Fruit fly (Drosophila melanogaster) whole organism, embryonic: ENCODE data around the gene dlg1.
A peak's percentile ranks its signal among the peaks of the same experiment; 100 is the strongest.

Experiments
- Antp ChIP-seq: fragments of 200-800 bp; sonication (Bioruptor generic); optimal IDR thresholded peaks from 3 replicates; lab custom pipeline; 2016; ENCODE audit warnings: missing biosample characterization, missing genetic modification characterization
- CG10321 ChIP-seq: fragments of 200-800 bp; sonication (Bioruptor generic); IDR thresholded peaks from 2 replicates; pipeline ENCODE4 v1.3.6; 2022; ENCODE audit warnings: missing biosample characterization, missing genetic modification characterization
- CG11093 ChIP-seq: fragments of 200-800 bp; sonication (Bioruptor generic); IDR thresholded peaks from 3 replicates; pipeline ENCODE4 v1.3.6; 2022; ENCODE audit warnings: missing biosample characterization, missing genetic modification characterization
- CG11723 ChIP-seq: fragments of 200-800 bp; sonication (Bioruptor generic); optimal IDR thresholded peaks from 2 replicates; lab custom pipeline; 2017; ENCODE audit warnings: missing biosample characterization, mild to moderate bottlenecking, missing genetic modification characterization
- CG12769 ChIP-seq: fragments of 200-800 bp; sonication (Bioruptor generic); optimal IDR thresholded peaks from 2 replicates; lab custom pipeline; 2019; ENCODE audit warnings: missing biosample characterization, mild to moderate bottlenecking, missing genetic modification characterization, moderate library complexity
- CG13624 ChIP-seq: fragments of 200-800 bp; sonication (Bioruptor generic); optimal IDR thresholded peaks from 2 replicates; lab custom pipeline; 2016; ENCODE audit warnings: missing biosample characterization, missing genetic modification characterization
- CG14014 ChIP-seq: fragments of 200-800 bp; sonication (Bioruptor generic); IDR thresholded peaks from 2 replicates; pipeline ENCODE4 v1.3.6; 2022; ENCODE audit warnings: missing biosample characterization, missing genetic modification characterization
- CG17186 ChIP-seq: fragments of 200-800 bp; sonication (Bioruptor generic); optimal IDR thresholded peaks from 3 replicates; lab custom pipeline; 2017; ENCODE audit warnings: missing biosample characterization, missing genetic modification reagents, missing genetic modification characterization
- CG32532 ChIP-seq: fragments of 200-800 bp; sonication (Bioruptor generic); IDR thresholded peaks from 2 replicates; pipeline ENCODE4 v1.3.6; 2022; ENCODE audit warnings: missing biosample characterization, missing genetic modification characterization
- CG3726 ChIP-seq: fragments of 200-800 bp; sonication (Bioruptor generic); IDR thresholded peaks from 3 replicates; pipeline ENCODE4, ENCODE4 v1.3.6; 2022; ENCODE audit warnings: missing biosample characterization, missing genetic modification characterization
- CG9437 ChIP-seq: fragments of 200-800 bp; sonication (Bioruptor generic); optimal IDR thresholded peaks from 2 replicates; lab custom pipeline; 2018; ENCODE audit warnings: missing biosample characterization, mild to moderate bottlenecking, missing genetic modification characterization
- CTCF ChIP-seq: fragments of 200-800 bp; sonication (Bioruptor generic); optimal IDR thresholded peaks from 2 replicates; lab custom pipeline; 2017; ENCODE audit warnings: missing biosample characterization, mild to moderate bottlenecking, missing genetic modification characterization, moderate library complexity
- Camta ChIP-seq: fragments of 200-800 bp; sonication (Bioruptor generic); optimal IDR thresholded peaks from 2 replicates; lab custom pipeline; 2016; ENCODE audit warnings: missing biosample characterization, missing genetic modification characterization
- Drgx ChIP-seq: fragments of 200-800 bp; sonication (Bioruptor generic); IDR thresholded peaks from 2 replicates; pipeline ENCODE4 v1.3.6; 2022; ENCODE audit warnings: missing biosample characterization, missing genetic modification characterization
- Ets97D ChIP-seq: fragments of 200-800 bp; sonication (Bioruptor generic); optimal IDR thresholded peaks from 3 replicates; lab custom pipeline; 2016; ENCODE audit warnings: missing biosample characterization, missing genetic modification characterization
- Gsc ChIP-seq: fragments of 200-800 bp; sonication (Bioruptor generic); IDR thresholded peaks from 2 replicates; pipeline ENCODE4 v1.3.6; 2022; ENCODE audit warnings: missing biosample characterization, missing genetic modification characterization
- HLH3B ChIP-seq: fragments of 200-800 bp; sonication (Bioruptor generic); IDR thresholded peaks from 2 replicates; pipeline ENCODE4 v1.3.6; 2022; ENCODE audit warnings: missing biosample characterization, missing genetic modification characterization
- Med ChIP-seq: fragments of 200-800 bp; sonication (Bioruptor generic); peaks from one replicate; lab custom pipeline; 2016; ENCODE audit warnings: missing biosample characterization, missing genetic modification characterization, mild to moderate bottlenecking, inconsistent platforms, moderate library complexity
- NC2β ChIP-seq: fragments of 200-800 bp; sonication (Bioruptor generic); optimal IDR thresholded peaks from 2 replicates; lab custom pipeline; 2016; ENCODE audit warnings: missing biosample characterization, missing genetic modification characterization
- NfI ChIP-seq: fragments of 200-800 bp; sonication (Bioruptor generic); optimal IDR thresholded peaks from 3 replicates; lab custom pipeline; 2018; ENCODE audit warnings: missing biosample characterization, mild to moderate bottlenecking, missing genetic modification characterization, moderate library complexity
- Oli ChIP-seq: fragments of 200-800 bp; sonication (Bioruptor generic); optimal IDR thresholded peaks from 2 replicates; lab custom pipeline; 2018; ENCODE audit warnings: missing biosample characterization, mild to moderate bottlenecking, missing genetic modification characterization, moderate library complexity
- Pdp1 ChIP-seq, 2 experiments: fragments of 200-800 bp; sonication (Bioruptor generic); optimal IDR thresholded peaks; 3 replicates each; lab custom pipeline; 2016; ENCODE audit warnings: missing biosample characterization in 2 of 2, missing genetic modification characterization in 2 of 2, mild to moderate bottlenecking in 1 of 2, moderate library complexity in 1 of 2
- Xrp1 ChIP-seq: fragments of 200-800 bp; sonication (Bioruptor generic); IDR thresholded peaks from 2 replicates; pipeline ENCODE4 v1.3.6; 2022; ENCODE audit warnings: missing biosample characterization, missing genetic modification characterization
- YL-1 ChIP-seq: fragments of 200-800 bp; sonication (Bioruptor generic); optimal IDR thresholded peaks from 3 replicates; lab custom pipeline; 2017; ENCODE audit warnings: missing biosample characterization, mild to moderate bottlenecking, missing genetic modification characterization
- ase ChIP-seq: fragments of 200-800 bp; sonication (Bioruptor generic); IDR thresholded peaks from 3 replicates; pipeline ENCODE4 v1.3.6; 2022; ENCODE audit warnings: missing biosample characterization, missing genetic modification characterization
- bbx ChIP-seq: fragments of 200-800 bp; sonication (Bioruptor generic); IDR thresholded peaks from 2 replicates; pipeline ENCODE4 v1.3.6; 2022; ENCODE audit warnings: missing biosample characterization, missing genetic modification characterization; ENCODE audit not compliant: partially characterized antibody
- bowl ChIP-seq: fragments of 200-800 bp; sonication (Bioruptor generic); IDR thresholded peaks from 2 replicates; pipeline ENCODE4 v1.3.6; 2022; ENCODE audit warnings: missing biosample characterization, missing genetic modification characterization
- cg ChIP-seq: fragments of 200-800 bp; sonication (Bioruptor generic); optimal IDR thresholded peaks from 3 replicates; lab custom pipeline; 2019; ENCODE audit warnings: missing biosample characterization, mild to moderate bottlenecking, missing genetic modification characterization, moderate library complexity
- chinmo ChIP-seq: fragments of 200-800 bp; sonication (Bioruptor generic); IDR thresholded peaks from 4 replicates; pipeline ENCODE4 v1.3.6; 2022; ENCODE audit warnings: missing biosample characterization, missing genetic modification characterization; ENCODE audit not compliant: partially characterized antibody
- ci ChIP-seq: fragments of 200-800 bp; sonication (Bioruptor generic); IDR thresholded peaks from 3 replicates; pipeline ENCODE4 v1.3.6; 2022; ENCODE audit warnings: missing biosample characterization, missing genetic modification characterization
- crol ChIP-seq: fragments of 200-800 bp; sonication (Bioruptor generic); IDR thresholded peaks from 2 replicates; pipeline ENCODE4 v1.3.6; 2022; ENCODE audit warnings: missing biosample characterization, missing genetic modification characterization
- dpn ChIP-seq, 2 experiments: fragments of 200-800 bp; sonication (Bioruptor generic); optimal IDR thresholded peaks; 3 replicates each; lab custom pipeline; 2016; ENCODE audit warnings: missing biosample characterization in 2 of 2, missing genetic modification characterization in 2 of 2
- dysf ChIP-seq: fragments of 200-800 bp; sonication (Bioruptor generic); IDR thresholded peaks from 3 replicates; pipeline ENCODE4 v1.3.6; 2022; ENCODE audit warnings: missing biosample characterization, missing genetic modification characterization
- en ChIP-seq: fragments of 200-800 bp; sonication (Bioruptor generic); optimal IDR thresholded peaks from 2 replicates; lab custom pipeline; 2016; ENCODE audit warnings: missing biosample characterization, missing genetic modification characterization
- exex ChIP-seq: fragments of 200-800 bp; sonication (Bioruptor generic); optimal IDR thresholded peaks from 4 replicates; lab custom pipeline; 2018; ENCODE audit warnings: missing biosample characterization, mild to moderate bottlenecking, missing genetic modification characterization, moderate library complexity
- fd3F ChIP-seq: fragments of 200-800 bp; sonication (Bioruptor generic); optimal IDR thresholded peaks from 2 replicates; lab custom pipeline; 2018; ENCODE audit warnings: missing biosample characterization, mild to moderate bottlenecking, missing genetic modification characterization, moderate library complexity
- gem ChIP-seq: fragments of 200-800 bp; sonication (Bioruptor generic); optimal IDR thresholded peaks from 2 replicates; lab custom pipeline; 2019; ENCODE audit warnings: missing biosample characterization, mild to moderate bottlenecking, missing genetic modification characterization, moderate library complexity
- grau ChIP-seq: fragments of 200-800 bp; optimal IDR thresholded peaks from 3 replicates; lab custom pipeline; 2019; ENCODE audit warnings: missing biosample characterization, mild to moderate bottlenecking, missing genetic modification characterization, moderate library complexity
- jumu ChIP-seq: fragments of 200-800 bp; sonication (Bioruptor generic); optimal IDR thresholded peaks from 3 replicates; lab custom pipeline; 2016; ENCODE audit warnings: missing biosample characterization, missing genetic modification characterization
- klu ChIP-seq: fragments of 200-800 bp; sonication (Bioruptor generic); IDR thresholded peaks from 2 replicates; pipeline ENCODE4 v1.3.6; 2022; ENCODE audit warnings: missing biosample characterization, missing genetic modification characterization
- lbe ChIP-seq: fragments of 200-800 bp; sonication (Bioruptor generic); optimal IDR thresholded peaks from 2 replicates; lab custom pipeline; 2016; ENCODE audit warnings: missing biosample characterization, mild to moderate bottlenecking, missing genetic modification characterization
- lov ChIP-seq, 2 experiments: fragments of 200-800 bp in 1 of 2; fragments of >200 bp in 1 of 2; sonication (Bioruptor generic) in 1 of 2; IDR thresholded peaks in 1 of 2; optimal IDR thresholded peaks in 1 of 2; 2 replicates in 1 of 2; 3 replicates in 1 of 2; pipeline versions ENCODE4 v1.3.6 to Lab custom; 2017 to 2022; ENCODE audit warnings: missing biosample characterization in 1 of 2, missing genetic modification characterization in 1 of 2
- mirr ChIP-seq: fragments of 200-800 bp; sonication (Bioruptor generic); optimal IDR thresholded peaks from 3 replicates; lab custom pipeline; 2018; ENCODE audit warnings: missing biosample characterization, mild to moderate bottlenecking, missing genetic modification characterization
- prd ChIP-seq, 3 experiments: fragments of >200 bp in 2 of 3; fragments of 200-800 bp in 1 of 3; sonication (Bioruptor generic) in 1 of 3; optimal IDR thresholded peaks in 2 of 3; IDR thresholded peaks in 1 of 3; 2 replicates in 2 of 3; 3 replicates in 1 of 3; pipeline versions ENCODE4 v1.3.6 to Lab custom; 2017 to 2022; ENCODE audit warnings: missing biosample characterization in 1 of 3, missing genetic modification characterization in 1 of 3
- row ChIP-seq: fragments of 200-800 bp; sonication (Bioruptor generic); IDR thresholded peaks from 3 replicates; pipeline ENCODE4 v1.3.6; 2022; ENCODE audit warnings: missing biosample characterization, missing genetic modification characterization
- sisA ChIP-seq: fragments of 200-800 bp; sonication (Bioruptor generic); IDR thresholded peaks from 2 replicates; pipeline ENCODE4 v1.3.6; 2022; ENCODE audit warnings: missing biosample characterization, missing genetic modification characterization
- stwl ChIP-seq: fragments of 200-800 bp; sonication (Bioruptor generic); optimal IDR thresholded peaks from 3 replicates; lab custom pipeline; 2018; ENCODE audit warnings: missing biosample characterization, mild to moderate bottlenecking, missing genetic modification characterization, moderate library complexity
- sug ChIP-seq: fragments of 200-800 bp; optimal IDR thresholded peaks from 2 replicates; lab custom pipeline; 2019; ENCODE audit warnings: missing biosample characterization, mild to moderate bottlenecking, missing genetic modification characterization, moderate library complexity
- tgo ChIP-seq: fragments of 200-800 bp; sonication (Bioruptor generic); IDR thresholded peaks from 3 replicates; pipeline ENCODE4 v1.3.6; 2022; ENCODE audit warnings: missing biosample characterization, missing genetic modification characterization
- tx ChIP-seq: fragments of 200-800 bp; sonication (Bioruptor generic); optimal IDR thresholded peaks from 2 replicates; lab custom pipeline; 2016; ENCODE audit warnings: missing biosample characterization, missing genetic modification characterization

dlg1 gene

dm6 chrX:11342168-11342567 is 27.3 kb upstream of the dlg1 start:
- TF ChIP-seq CG32532 (GFP tag; lab: Robert Waterston, UW) (0 out of 2 replicates have a peak, but pooled peaks have one; percentile 5), Pdp1 (GFP tag; optimal IDR thresholded peaks at IDR 0.05; lab: Kevin White, UChicago) (peak in 1 of 2 experiments; percentile 14), row (peak; percentile 48), chinmo (GFP tag; lab: Robert Waterston, UW) (0 out of 4 replicates have a peak, but pooled peaks have one; percentile 9), en (GFP tag; lab: Kevin White, UChicago) (no peak), YL-1 (GFP tag; lab: Kevin White, UChicago) (no peak), Camta (GFP tag; lab: Kevin White, UChicago) (no peak), crol (GFP tag; lab: Robert Waterston, UW) (peak; percentile 77), sisA (GFP tag; lab: Robert Waterston, UW) (no peak), dysf (GFP tag; lab: Robert Waterston, UW) (peak; percentile 27; the same call in 1 of the 3 replicates), grau (tag; lab: Kevin White, UChicago) (peak; percentile 72), tgo (GFP tag; lab: Robert Waterston, UW) (0 out of 3 replicates have a peak, but pooled peaks have one; percentile 13), Drgx (GFP tag; lab: Robert Waterston, UW) (0 out of 2 replicates have a peak, but pooled peaks have one; percentile 14), CG12769 (tag; lab: Kevin White, UChicago) (peak; percentile 20)

- no peak for TF ChIP-seq CG3726
- no peak for TF ChIP-seq tx (GFP tag; lab: Kevin White, UChicago)
- TF ChIP-seq sug (tag; lab: Kevin White, UChicago): peak; percentile 42
- no peak for TF ChIP-seq CG11723 (GFP tag; lab: Kevin White, UChicago)
- TF ChIP-seq Ets97D (GFP tag; lab: Kevin White, UChicago): no peak
- no peak for TF ChIP-seq bbx (GFP tag; lab: Robert Waterston, UW)
- TF ChIP-seq NC2β (GFP tag; lab: Kevin White, UChicago): no peak
- peak; percentile 74 for TF ChIP-seq exex (tag; lab: Kevin White, UChicago)
- peak; percentile 20 for TF ChIP-seq Med (GFP tag; lab: Kevin White, UChicago)
- no peak for TF ChIP-seq prd (optimal IDR thresholded peaks at IDR 0.05; lab: Kevin White, UChicago)
- TF ChIP-seq prd (GFP tag; IDR thresholded peaks at IDR 0.05; lab: Robert Waterston, UW): no peak
- TF ChIP-seq mirr (GFP tag; lab: Kevin White, UChicago): peak; percentile 10
- no peak for TF ChIP-seq CG10321
- no peak for TF ChIP-seq dpn (GFP tag; optimal IDR thresholded peaks at IDR 0.05; lab: Kevin White, UChicago)
- no peak for TF ChIP-seq cg (GFP tag; lab: Kevin White, UChicago)
- TF ChIP-seq gem (tag; lab: Kevin White, UChicago): peak; percentile 25
- no peak for TF ChIP-seq Gsc
- no peak for TF ChIP-seq CG14014 (GFP tag; lab: Robert Waterston, UW)
- no peak for TF ChIP-seq fd3F (GFP tag; lab: Kevin White, UChicago)
- no peak for TF ChIP-seq jumu
- TF ChIP-seq bowl (GFP tag; lab: Robert Waterston, UW): no peak
- no peak for TF ChIP-seq ci (GFP tag; lab: Robert Waterston, UW)
- no peak for TF ChIP-seq CG9437 (GFP tag; lab: Kevin White, UChicago)
- TF ChIP-seq NfI (GFP tag; lab: Kevin White, UChicago): no peak
- TF ChIP-seq Xrp1: no peak
Observed at dm6 chrX:11342771-11343170, 26.7 kb upstream of the dlg1 start.

dm6 chrX:11347809-11348208 is 21.7 kb upstream of the dlg1 start, which contains the start of the genes GCS1 and CG11756:
GCS1 (minus strand) TSS chrX:11348001.
CG11756 (plus strand) TSS chrX:11348120.
- TF ChIP-seq Oli (no peak), Antp (GFP tag; lab: Kevin White, UChicago) (no peak), CG11093 (GFP tag; lab: Robert Waterston, UW) (no peak), lov (optimal IDR thresholded peaks at IDR 0.05; lab: Kevin White, UChicago) (no peak), lov (GFP tag; IDR thresholded peaks at IDR 0.05; lab: Robert Waterston, UW) (no peak), HLH3B (GFP tag; lab: Robert Waterston, UW) (no peak), CTCF (peak; percentile 51), ase (GFP tag; lab: Robert Waterston, UW) (no peak), lbe (GFP tag; lab: Kevin White, UChicago) (no peak), CG17186 (GFP tag; lab: Kevin White, UChicago) (no peak), klu (no peak), CG13624 (no peak), stwl (tag; lab: Kevin White, UChicago) (peak; percentile 5)
